Fruit fly (Drosophila melanogaster) whole organism, embryonic: ENCODE results near the gene Cyp4d21.

Experiments
- Abd-B ChIP-seq: fragments of 200-800 bp; sonication (Bioruptor generic); optimal IDR thresholded peaks from 2 replicates; lab custom pipeline; 2018; ENCODE audit warnings: missing biosample characterization, mild to moderate bottlenecking, missing genetic modification characterization, moderate library complexity
- Bteb2 ChIP-seq: fragments of 200-800 bp; sonication (Bioruptor generic); optimal IDR thresholded peaks from 2 replicates; lab custom pipeline; 2016; ENCODE audit warnings: missing biosample characterization, missing genetic modification characterization
- CG10462 ChIP-seq: fragments of 200-800 bp; sonication (Bioruptor generic); optimal IDR thresholded peaks from 2 replicates; lab custom pipeline; 2016; ENCODE audit warnings: missing biosample characterization, missing genetic modification characterization
- CG10654 ChIP-seq: fragments of 200-800 bp; sonication (Bioruptor generic); optimal IDR thresholded peaks from 2 replicates; lab custom pipeline; 2016; ENCODE audit warnings: missing biosample characterization, missing genetic modification characterization
- CG10979 ChIP-seq: fragments of 200-800 bp; sonication (Bioruptor generic); optimal IDR thresholded peaks from 2 replicates; lab custom pipeline; 2018; ENCODE audit warnings: missing biosample characterization, mild to moderate bottlenecking, missing genetic modification characterization, moderate library complexity
- CG14441 ChIP-seq: fragments of 200-800 bp; sonication (Bioruptor generic); IDR thresholded peaks from 2 replicates; pipeline ENCODE4 v1.3.6; 2022; ENCODE audit warnings: missing biosample characterization, missing genetic modification characterization
- CG1602 ChIP-seq: fragments of 200-800 bp; sonication (Bioruptor generic); optimal IDR thresholded peaks from 3 replicates; lab custom pipeline; 2016; ENCODE audit warnings: missing biosample characterization, missing genetic modification characterization
- CG16815 ChIP-seq: fragments of 200-800 bp; sonication (Bioruptor generic); optimal IDR thresholded peaks from 3 replicates; lab custom pipeline; 2017; ENCODE audit warnings: missing biosample characterization, mild to moderate bottlenecking, missing genetic modification characterization
- CG18262 ChIP-seq: fragments of 200-800 bp; optimal IDR thresholded peaks from 3 replicates; lab custom pipeline; 2019; ENCODE audit warnings: missing biosample characterization, mild to moderate bottlenecking, missing genetic modification characterization, moderate library complexity
- CG18764 ChIP-seq: fragments of 200-800 bp; sonication (Bioruptor generic); optimal IDR thresholded peaks from 3 replicates; lab custom pipeline; 2016; ENCODE audit warnings: missing biosample characterization, missing genetic modification characterization
- CG2712 ChIP-seq: fragments of 200-800 bp; optimal IDR thresholded peaks from 3 replicates; lab custom pipeline; 2019; ENCODE audit warnings: missing biosample characterization, mild to moderate bottlenecking, missing genetic modification characterization, moderate library complexity
- CG2875 ChIP-seq: fragments of 200-800 bp; sonication (Bioruptor generic); optimal IDR thresholded peaks from 2 replicates; lab custom pipeline; 2017; ENCODE audit warnings: missing biosample characterization, mild to moderate bottlenecking, missing genetic modification characterization, missing genetic modification reagents
- CG3847 ChIP-seq: fragments of 200-800 bp; sonication (Bioruptor generic); IDR thresholded peaks from 2 replicates; pipeline ENCODE4 v1.3.6; 2022; ENCODE audit warnings: missing biosample characterization, missing genetic modification characterization
- CG4617 ChIP-seq: fragments of 200-800 bp; sonication (Bioruptor generic); optimal IDR thresholded peaks from 3 replicates; lab custom pipeline; 2016; ENCODE audit warnings: missing biosample characterization, missing genetic modification characterization, borderline replicate concordance
- CG4854 ChIP-seq: fragments of 200-800 bp; sonication (Bioruptor generic); optimal IDR thresholded peaks from 2 replicates; lab custom pipeline; 2016; ENCODE audit warnings: missing biosample characterization, missing genetic modification characterization, inconsistent platforms
- CG6689 ChIP-seq: fragments of 200-800 bp; sonication (Bioruptor generic); IDR thresholded peaks from 2 replicates; pipeline ENCODE4 v1.3.6; 2022; ENCODE audit warnings: missing biosample characterization, missing genetic modification characterization
- CG6813 ChIP-seq: fragments of 200-800 bp; sonication (Bioruptor generic); optimal IDR thresholded peaks from 2 replicates; lab custom pipeline; 2017; ENCODE audit warnings: missing biosample characterization, missing genetic modification characterization, mild to moderate bottlenecking, moderate library complexity, missing genetic modification reagents
- CG8765 ChIP-seq: fragments of 200-800 bp; sonication (Bioruptor generic); IDR thresholded peaks from 2 replicates; pipeline ENCODE4 v1.3.6; 2022; ENCODE audit warnings: missing biosample characterization, missing genetic modification characterization
- CG9727 ChIP-seq: fragments of 200-800 bp; sonication (Bioruptor generic); optimal IDR thresholded peaks from 3 replicates; lab custom pipeline; 2017; ENCODE audit warnings: missing biosample characterization, mild to moderate bottlenecking, missing genetic modification characterization
- Chrac-16 ChIP-seq: fragments of 200-800 bp; sonication (Bioruptor generic); optimal IDR thresholded peaks from 3 replicates; lab custom pipeline; 2016; ENCODE audit warnings: missing biosample characterization, missing genetic modification characterization
- Dp ChIP-seq: fragments of 200-800 bp; sonication (Bioruptor generic); optimal IDR thresholded peaks from 2 replicates; lab custom pipeline; 2018; ENCODE audit warnings: missing biosample characterization, mild to moderate bottlenecking, missing genetic modification characterization, moderate library complexity
- Eip74EF ChIP-seq, 2 experiments: fragments of 200-800 bp in 1 of 2; fragments of >200 bp in 1 of 2; sonication (Bioruptor generic) in 1 of 2; optimal IDR thresholded peaks; 2 replicates each; lab custom pipeline; 2017 to 2019; ENCODE audit warnings: missing biosample characterization in 2 of 2, missing genetic modification characterization in 2 of 2, mild to moderate bottlenecking in 1 of 2, moderate library complexity in 1 of 2
- Ets97D ChIP-seq: fragments of 200-800 bp; sonication (Bioruptor generic); optimal IDR thresholded peaks from 3 replicates; lab custom pipeline; 2016; ENCODE audit warnings: missing biosample characterization, missing genetic modification characterization
- HmgD ChIP-seq: fragments of 200-800 bp; sonication (Bioruptor generic); optimal IDR thresholded peaks from 3 replicates; lab custom pipeline; 2016; ENCODE audit warnings: missing biosample characterization, missing genetic modification characterization
- Kr ChIP-seq: fragments of 200-800 bp; sonication (Bioruptor generic); optimal IDR thresholded peaks from 2 replicates; lab custom pipeline; 2017; ENCODE audit warnings: missing biosample characterization, mild to moderate bottlenecking, missing genetic modification characterization
- Oli ChIP-seq: fragments of 200-800 bp; sonication (Bioruptor generic); optimal IDR thresholded peaks from 2 replicates; lab custom pipeline; 2018; ENCODE audit warnings: missing biosample characterization, mild to moderate bottlenecking, missing genetic modification characterization, moderate library complexity
- PHDP ChIP-seq: fragments of 200-800 bp; sonication (Bioruptor generic); optimal IDR thresholded peaks from 3 replicates; lab custom pipeline; 2018; ENCODE audit warnings: missing biosample characterization, mild to moderate bottlenecking, missing genetic modification characterization, moderate library complexity
- Rx ChIP-seq: fragments of 200-800 bp; sonication (Bioruptor generic); IDR thresholded peaks from 2 replicates; pipeline ENCODE4 v1.3.6; 2022; ENCODE audit warnings: missing biosample characterization, missing genetic modification characterization
- Scr ChIP-seq: fragments of 200-800 bp; sonication (Bioruptor generic); IDR thresholded peaks from 2 replicates; pipeline ENCODE4 v1.3.6; 2022; ENCODE audit warnings: missing biosample characterization, missing genetic modification characterization; ENCODE audit not compliant: partially characterized antibody
- Stat92E ChIP-seq, 3 experiments: fragments of >200 bp in 2 of 3; fragments of 200-800 bp in 1 of 3; sonication (Bioruptor generic) in 1 of 3; optimal IDR thresholded peaks; 2 replicates each; lab custom pipeline; 2017 to 2019; ENCODE audit warnings: missing biosample characterization in 3 of 3, missing genetic modification characterization in 3 of 3, mild to moderate bottlenecking in 1 of 3, moderate library complexity in 1 of 3
- al ChIP-seq: fragments of 200-800 bp; sonication (Bioruptor generic); IDR thresholded peaks from 2 replicates; pipeline ENCODE4 v1.3.6; 2022; ENCODE audit warnings: missing biosample characterization, missing genetic modification characterization
- ara ChIP-seq: fragments of 200-800 bp; sonication (Bioruptor generic); IDR thresholded peaks from 2 replicates; pipeline ENCODE4 v1.3.6; 2022; ENCODE audit warnings: missing biosample characterization, missing genetic modification characterization
- az2 ChIP-seq: fragments of 200-800 bp; sonication (Bioruptor generic); optimal IDR thresholded peaks from 3 replicates; lab custom pipeline; 2016; ENCODE audit warnings: missing biosample characterization, missing genetic modification characterization
- btn ChIP-seq: fragments of 200-800 bp; sonication (Bioruptor generic); optimal IDR thresholded peaks from 2 replicates; lab custom pipeline; 2016; ENCODE audit warnings: missing biosample characterization, missing genetic modification characterization
- disco-r ChIP-seq: fragments of 200-800 bp; sonication (Bioruptor generic); optimal IDR thresholded peaks from 2 replicates; lab custom pipeline; 2016; ENCODE audit warnings: missing biosample characterization, missing genetic modification characterization
- esg ChIP-seq: fragments of 200-800 bp; sonication (Bioruptor generic); conservative IDR thresholded peaks from 2 replicates; pipeline ENCODE4 v1.3.6; 2022; ENCODE audit warnings: missing biosample characterization, missing genetic modification characterization
- fd102C ChIP-seq: fragments of 200-800 bp; sonication (Bioruptor generic); optimal IDR thresholded peaks from 2 replicates; lab custom pipeline; 2018; ENCODE audit warnings: missing biosample characterization, mild to moderate bottlenecking, missing genetic modification characterization, moderate library complexity
- gsb-n ChIP-seq: fragments of 200-800 bp; sonication (Bioruptor generic); optimal IDR thresholded peaks from 3 replicates; lab custom pipeline; 2018; ENCODE audit warnings: missing biosample characterization, mild to moderate bottlenecking, missing genetic modification characterization
- hth ChIP-seq: fragments of >200 bp; optimal IDR thresholded peaks from 2 replicates; lab custom pipeline; 2017; ENCODE audit warnings: inconsistent platforms
- nerfin-2 ChIP-seq: fragments of 200-800 bp; sonication (Bioruptor generic); IDR thresholded peaks from 2 replicates; pipeline ENCODE4 v1.3.6; 2022; ENCODE audit warnings: missing biosample characterization, missing genetic modification characterization; ENCODE audit not compliant: partially characterized antibody
- peb ChIP-seq: fragments of 200-800 bp; sonication (Bioruptor generic); IDR thresholded peaks from 2 replicates; pipeline ENCODE4 v1.3.6; 2022; ENCODE audit warnings: missing biosample characterization, missing genetic modification characterization
- pnt ChIP-seq: fragments of 200-800 bp; sonication (Bioruptor generic); optimal IDR thresholded peaks from 3 replicates; lab custom pipeline; 2016; ENCODE audit warnings: missing biosample characterization, missing genetic modification characterization
- psq ChIP-seq: fragments of 200-800 bp; sonication (Bioruptor generic); optimal IDR thresholded peaks from 2 replicates; lab custom pipeline; 2017; ENCODE audit warnings: missing biosample characterization, missing genetic modification characterization
- sd ChIP-seq: fragments of 200-800 bp; sonication (Bioruptor generic); optimal IDR thresholded peaks from 3 replicates; lab custom pipeline; 2018; ENCODE audit warnings: missing biosample characterization, mild to moderate bottlenecking, missing genetic modification characterization, moderate library complexity
- sqz ChIP-seq: fragments of 200-800 bp; sonication (Bioruptor generic); optimal IDR thresholded peaks from 3 replicates; lab custom pipeline; 2018; ENCODE audit warnings: missing biosample characterization, mild to moderate bottlenecking, missing genetic modification characterization
- ssp ChIP-seq: fragments of 200-800 bp; sonication (Bioruptor generic); IDR thresholded peaks from 2 replicates; pipeline ENCODE4 v1.3.6; 2022; ENCODE audit warnings: missing biosample characterization, missing genetic modification characterization
- stc ChIP-seq: fragments of 200-800 bp; sonication (Bioruptor generic); IDR thresholded peaks from 2 replicates; pipeline ENCODE4 v1.3.6; 2022; ENCODE audit warnings: missing biosample characterization, missing genetic modification characterization
- trem ChIP-seq: fragments of 200-800 bp; optimal IDR thresholded peaks from 3 replicates; lab custom pipeline; 2019; ENCODE audit warnings: missing biosample characterization, mild to moderate bottlenecking, missing genetic modification characterization, moderate library complexity
- vvl ChIP-seq: fragments of 200-800 bp; sonication (Bioruptor generic); IDR thresholded peaks from 2 replicates; pipeline ENCODE4 v1.3.6; 2022; ENCODE audit warnings: missing biosample characterization, missing genetic modification characterization
- wek ChIP-seq: fragments of 200-800 bp; sonication (Bioruptor generic); optimal IDR thresholded peaks from 3 replicates; lab custom pipeline; 2018; ENCODE audit warnings: missing biosample characterization, mild to moderate bottlenecking, missing genetic modification characterization, moderate library complexity

Cyp4d21 gene

DNA sequence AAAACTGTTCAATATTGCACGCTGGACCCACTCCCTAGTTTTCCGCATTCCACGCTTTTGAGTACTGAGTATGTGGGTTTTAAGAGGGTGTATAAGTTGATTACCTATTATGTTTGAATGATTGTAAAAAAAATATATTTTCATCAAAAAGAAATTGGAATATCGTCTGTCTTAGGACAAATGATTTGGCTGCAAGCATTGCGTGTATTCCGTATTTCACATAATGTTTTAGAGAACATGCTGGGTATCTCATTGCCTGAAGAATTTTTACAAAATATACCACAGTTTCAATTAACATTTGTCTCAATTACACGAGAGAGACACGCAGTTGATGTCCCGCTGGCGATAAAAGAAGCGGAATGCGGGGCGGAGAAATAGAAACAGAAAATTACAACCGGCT lies 27.4 kb downstream of the Cyp4d21 start (continued):
- TF ChIP-seq CG14441 (GFP tag; lab: Robert Waterston, UW) (peak; percentile 33; the same call in 1 of the 2 replicates), CG1602 (GFP tag; lab: Kevin White, UChicago) (peak; percentile 60), CG16815 (GFP tag; lab: Kevin White, UChicago) (peak; percentile 39), Stat92E (GFP tag; optimal IDR thresholded peaks at IDR 0.05; lab: Kevin White, UChicago) (peak in 1 of 3 experiments; percentile 56), CG8765 (GFP tag; lab: Robert Waterston, UW) (peak; percentile 53; the same call in 1 of the 2 replicates), Kr (GFP tag; lab: Kevin White, UChicago) (peak; percentile 65), al (GFP tag; lab: Robert Waterston, UW) (no peak), CG10979 (tag; lab: Kevin White, UChicago) (peak; percentile 75), CG2875 (GFP tag; lab: Kevin White, UChicago) (peak; percentile 8), CG3847 (no peak), nerfin-2 (GFP tag; lab: Robert Waterston, UW) (no peak), btn (GFP tag; lab: Kevin White, UChicago) (peak; percentile 22), CG2712 (tag; lab: Kevin White, UChicago) (peak; percentile 80), CG4854 (GFP tag; lab: Kevin White, UChicago) (no peak), Ets97D (no peak), esg (GFP tag; lab: Robert Waterston, UW) (peak; percentile 15; the same call in 1 of the 2 replicates), hth (lab: Kevin White, UChicago) (peak; percentile 47), PHDP (tag; lab: Kevin White, UChicago) (peak; percentile 31), ara (GFP tag; lab: Robert Waterston, UW) (peak; percentile 75), peb (GFP tag; lab: Robert Waterston, UW) (peak; percentile 39; the same call in 1 of the 2 replicates), Dp (no peak), CG10654 (GFP tag; lab: Kevin White, UChicago) (peak; percentile 1), Rx (GFP tag; lab: Robert Waterston, UW) (peak; percentile 35; the same call in 1 of the 2 replicates), pnt (GFP tag; lab: Kevin White, UChicago) (peak; percentile 20), CG4617 (GFP tag; lab: Kevin White, UChicago) (no peak), CG18764 (GFP tag; lab: Kevin White, UChicago) (no peak), vvl (GFP tag; lab: Robert Waterston, UW) (peak; percentile 69), CG6813 (GFP tag; lab: Kevin White, UChicago) (peak; percentile 8), Chrac-16 (GFP tag; lab: Kevin White, UChicago) (peak; percentile 56), CG10462 (peak; percentile 28), Bteb2 (GFP tag; lab: Kevin White, UChicago) (peak; percentile 32), Oli (tag; lab: Kevin White, UChicago) (peak; percentile 52), CG18262 (tag; lab: Kevin White, UChicago) (peak; percentile 82), CG6689 (GFP tag; lab: Robert Waterston, UW) (peak; percentile 58), az2 (peak; percentile 60), HmgD (GFP tag; lab: Kevin White, UChicago) (no peak), disco-r (GFP tag; lab: Kevin White, UChicago) (no peak), Scr (GFP tag; lab: Robert Waterston, UW) (no peak), stc (GFP tag; lab: Robert Waterston, UW) (peak; percentile 38; the same call in 1 of the 2 replicates), CG9727 (GFP tag; lab: Kevin White, UChicago) (peak; percentile 84), sd (tag; lab: Kevin White, UChicago) (peak; percentile 80), trem (peak; percentile 39), wek (GFP tag; lab: Kevin White, UChicago) (no peak), sqz (GFP tag; lab: Kevin White, UChicago) (no peak), Eip74EF (GFP tag; optimal IDR thresholded peaks at IDR 0.05; lab: Kevin White, UChicago) (peak in 1 of 2 experiments; percentile 44), psq (no peak), Abd-B (GFP tag; lab: Kevin White, UChicago) (peak; percentile 39), fd102C (GFP tag; lab: Kevin White, UChicago) (peak; percentile 90), ssp (no peak), gsb-n (tag; lab: Kevin White, UChicago) (peak; percentile 34)
